Worm (Caenorhabditis elegans): ENCODE measurements around the gene sdc-1.
A peak's percentile ranks its signal among the peaks of the same experiment; 100 is the strongest.

Gene sdc-1

ce11 chrX:16298173-16298572 is 22.6 kb downstream of the sdc-1 start (continued):
- TF ChIP-seq repo-1 (tag; optimal IDR thresholded peaks at IDR 0.05) (peak; percentile 25), hlh-26 (GFP tag; conservative IDR thresholded peaks at IDR 0.05) (no peak), ztf-22 (GFP tag; optimal IDR thresholded peaks at IDR 0.05) (no peak), F33H1.4 (GFP tag; IDR thresholded peaks at IDR 0.05) (no peak), ztf-18 (tag; optimal IDR thresholded peaks at IDR 0.05) (peak; percentile 64), lin-54 (GFP tag; optimal IDR thresholded peaks at IDR 0.05) (peak; percentile 25), dpff-1 (tag; optimal IDR thresholded peaks at IDR 0.05) (no peak), him-1 (tag; optimal IDR thresholded peaks at IDR 0.05) (peak; percentile 63), attf-3 (GFP tag; conservative IDR thresholded peaks at IDR 0.05) (peak; percentile 30; the same call in 1 of the 2 replicates), dpl-1 (GFP tag; optimal IDR thresholded peaks at IDR 0.05) (no peak), ZK185.1 (tag; optimal IDR thresholded peaks at IDR 0.05; ENCODE audit: poor library complexity, severe bottlenecking) (peak; percentile 86), ceh-27 (GFP tag; optimal IDR thresholded peaks at IDR 0.05) (peak; percentile 33), lin-40 (tag; optimal IDR thresholded peaks at IDR 0.05) (peak; percentile 70), nfya-2 (GFP tag; IDR thresholded peaks at IDR 0.05) (no peak), B0261.1 (tag; optimal IDR thresholded peaks at IDR 0.05) (peak; percentile 88), F22D6.2 (tag; optimal IDR thresholded peaks at IDR 0.05) (no peak), rec-8 (tag; optimal IDR thresholded peaks at IDR 0.05) (peak; percentile 79 to 86), bed-1 (GFP tag; IDR thresholded peaks at IDR 0.05) (no peak), nhr-120 (GFP tag; IDR thresholded peaks at IDR 0.05) (no peak), D2030.7 (GFP tag; IDR thresholded peaks at IDR 0.05) (no peak; the same call in none of the 2 replicates), F49E8.2 (tag; optimal IDR thresholded peaks at IDR 0.05; ENCODE audit: insufficient read depth) (no peak), ceh-79 (tag; optimal IDR thresholded peaks at IDR 0.05) (no peak), egrh-3 (GFP tag; IDR thresholded peaks at IDR 0.05) (peak; percentile 8; the same call in 1 of the 2 replicates), attf-6 (GFP tag; IDR thresholded peaks at IDR 0.05) (no peak), F57C9.4 (tag; optimal IDR thresholded peaks at IDR 0.05) (no peak), nfya-1 (tag; optimal IDR thresholded peaks at IDR 0.05; ENCODE audit: borderline replicate concordance, insufficient read depth) (no peak), mes-4 (tag; optimal IDR thresholded peaks at IDR 0.05) (peak; percentile 69), tlf-1 (GFP tag; optimal IDR thresholded peaks at IDR 0.05) (no peak), aptf-3 (GFP tag; IDR thresholded peaks at IDR 0.05) (no peak), egl-18 (GFP tag; IDR thresholded peaks at IDR 0.05) (no peak), hmg-20 (GFP tag; IDR thresholded peaks at IDR 0.05) (0 out of 2 replicates have a peak, but pooled peaks have one; percentile 37), F55B11.4 (tag; optimal IDR thresholded peaks at IDR 0.05; ENCODE audit: borderline replicate concordance, insufficient read depth) (no peak), nfyb-1 (GFP tag; IDR thresholded peaks at IDR 0.05) (peak; percentile 79), atf-7 (tag; optimal IDR thresholded peaks at IDR 0.05) (peak; percentile 25), akir-1 (GFP tag; optimal IDR thresholded peaks at IDR 0.05) (no peak), lir-1 (GFP tag; conservative IDR thresholded peaks at IDR 0.05) (no peak), hlh-12 (tag; optimal IDR thresholded peaks at IDR 0.05) (peak; percentile 4), C17E4.6 (GFP tag; IDR thresholded peaks at IDR 0.05) (no peak), snpc-3.4 (tag; optimal IDR thresholded peaks at IDR 0.05) (peak; percentile 50), chd-7 (tag; optimal IDR thresholded peaks at IDR 0.05) (no peak), T26A5.8 (tag; optimal IDR thresholded peaks at IDR 0.05) (peak; percentile 58), Y56A3A.18 (GFP tag; IDR thresholded peaks at IDR 0.05) (no peak; the same call in 1 of the 2 replicates), madf-8 (GFP tag; conservative IDR thresholded peaks at IDR 0.05) (no peak), attf-5 (GFP tag; optimal IDR thresholded peaks at IDR 0.05) (peak; percentile 11), F23B12.7 (tag; optimal IDR thresholded peaks at IDR 0.05; ENCODE audit: insufficient read depth) (peak; percentile 68), let-526 (GFP tag; IDR thresholded peaks at IDR 0.05) (no peak), B0035.1 (tag; optimal IDR thresholded peaks at IDR 0.05) (peak; percentile 4), ama-1 (optimal IDR thresholded peaks at IDR 0.05) (no peak), ama-1 (GFP tag; optimal IDR thresholded peaks at IDR 0.05) (peak; percentile 45 to 78)
